Worm (Caenorhabditis elegans): ENCODE measurements around the gene Y15E3A.5.

DNA sequence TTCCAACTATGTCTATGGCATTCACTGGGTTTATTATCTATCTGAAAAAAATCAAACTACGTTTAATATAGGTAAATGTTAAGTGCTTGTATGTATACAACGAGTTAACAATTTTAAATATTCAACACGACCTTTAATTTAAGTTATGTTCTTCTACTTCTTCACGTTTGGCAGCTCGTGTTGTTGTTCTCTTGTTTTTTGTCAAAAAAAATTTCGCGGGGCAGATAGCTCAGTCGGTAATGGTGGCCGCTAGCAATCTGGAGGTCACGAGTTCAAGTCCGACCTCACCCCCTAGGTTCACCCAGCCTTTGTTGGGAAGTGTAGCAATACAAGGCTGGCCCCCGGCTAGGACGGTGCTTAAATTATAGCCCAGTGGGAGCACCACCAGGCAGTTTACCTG is 12.5 kb downstream of the Y15E3A.5 start:
- TF ChIP-seq F13H6.1 (tag; optimal IDR thresholded peaks at IDR 0.05), result no peak
- no peak for TF ChIP-seq elt-2 (tag; optimal IDR thresholded peaks at IDR 0.05)
- no peak for TF ChIP-seq ztf-16 (tag; optimal IDR thresholded peaks at IDR 0.05)
- no peak for TF ChIP-seq rnt-1 (tag; optimal IDR thresholded peaks at IDR 0.05)
- TF ChIP-seq Y22D7AL.16 (tag; optimal IDR thresholded peaks at IDR 0.05), result no peak
- TF ChIP-seq ceh-2 (tag; optimal IDR thresholded peaks at IDR 0.05), result no peak
- no peak for TF ChIP-seq hlh-6 (tag; optimal IDR thresholded peaks at IDR 0.05)
- TF ChIP-seq ama-1 (optimal IDR thresholded peaks at IDR 0.05), result no peak
- TF ChIP-seq dve-1 (tag; optimal IDR thresholded peaks at IDR 0.05), result no peak
